Fruit fly (Drosophila melanogaster): ENCODE data around the gene CG13458.

The CG13458 gene

DNA sequence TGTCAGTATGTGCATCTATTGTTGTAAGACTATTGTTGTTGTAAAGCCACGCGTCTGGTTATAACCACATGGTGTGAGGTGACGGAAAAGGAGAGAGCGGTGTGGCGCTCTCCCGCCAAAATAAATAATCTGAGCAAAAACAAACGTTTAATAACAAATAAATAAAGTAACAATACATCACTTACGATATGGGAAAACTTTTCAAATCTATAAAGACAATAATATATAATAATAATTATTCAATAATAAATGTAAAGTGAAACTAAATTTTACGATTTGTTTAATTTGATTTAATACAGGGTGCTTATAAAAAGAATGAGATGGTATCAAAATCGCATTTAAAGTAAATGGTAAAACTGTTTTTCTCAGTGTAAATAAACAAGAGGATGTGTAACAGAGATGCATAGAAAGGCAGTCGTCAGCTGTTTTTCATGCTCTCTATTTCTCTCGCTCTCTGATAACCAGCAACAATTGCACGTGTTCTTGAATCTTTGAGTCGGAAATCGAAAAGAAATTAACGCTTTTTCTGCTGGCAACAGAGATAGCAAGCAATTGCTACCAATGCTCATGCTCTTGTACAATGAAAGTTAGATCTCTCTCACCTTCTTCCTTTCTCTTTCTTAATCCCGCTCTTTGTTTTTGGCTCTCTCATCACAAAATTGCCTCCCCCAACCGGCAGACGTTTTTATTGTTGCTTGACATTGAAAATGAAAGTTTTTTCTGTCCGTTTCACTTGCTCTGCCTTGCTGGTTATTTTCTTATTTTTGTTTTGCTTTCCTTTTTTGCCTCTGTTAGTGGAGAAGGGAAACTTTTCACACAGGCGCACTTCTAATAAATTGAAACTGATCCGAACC lies 14.5 kb upstream of the CG13458 start (continued):
- TF ChIP-seq nau (GFP tag; optimal IDR thresholded peaks at IDR 0.05), result peak; percentile 80
- peak; percentile 85 for TF ChIP-seq D19A (tag; optimal IDR thresholded peaks at IDR 0.05)
- TF ChIP-seq gsb-n (tag; optimal IDR thresholded peaks at IDR 0.05), result peak; percentile 96
- peak; percentile 43; the same call in 1 of the 2 replicates for TF ChIP-seq cas (GFP tag; IDR thresholded peaks at IDR 0.05)
- TF ChIP-seq gfzf (GFP tag; optimal IDR thresholded peaks at IDR 0.05), result no peak
- TF ChIP-seq lbe (GFP tag; optimal IDR thresholded peaks at IDR 0.05), result peak; percentile 72
- TF ChIP-seq Hmr (GFP tag; optimal IDR thresholded peaks at IDR 0.05), result peak; percentile 86
- TF ChIP-seq CG1603 (tag; optimal IDR thresholded peaks at IDR 0.05), result peak; percentile 64
- TF ChIP-seq gem (tag; optimal IDR thresholded peaks at IDR 0.05), result peak; percentile 97
- no peak; the same call in 1 of the 2 replicates for TF ChIP-seq hbn (GFP tag; IDR thresholded peaks at IDR 0.05; ENCODE audit: partially characterized antibody)
- no peak for TF ChIP-seq Bteb2 (GFP tag; optimal IDR thresholded peaks at IDR 0.05)
- TF ChIP-seq Oli (tag; optimal IDR thresholded peaks at IDR 0.05), result peak; percentile 80
- peak; percentile 87 for TF ChIP-seq CG4820 (GFP tag; optimal IDR thresholded peaks at IDR 0.05)
- TF ChIP-seq scrt (GFP tag; optimal IDR thresholded peaks at IDR 0.05), result peak; percentile 84
- peak; percentile 85 for TF ChIP-seq CG15601 (tag; optimal IDR thresholded peaks at IDR 0.05)
- TF ChIP-seq CG14710 (tag; optimal IDR thresholded peaks at IDR 0.05), result peak; percentile 97
- TF ChIP-seq Trl (optimal IDR thresholded peaks at IDR 0.05), result peak; percentile 86 to 91
- TF ChIP-seq Trl (GFP tag; optimal IDR thresholded peaks at IDR 0.05), result peak; percentile 69
- TF ChIP-seq CG6813 (GFP tag; optimal IDR thresholded peaks at IDR 0.05), result peak; percentile 94
- peak; percentile 76 for TF ChIP-seq CG2116 (GFP tag; optimal IDR thresholded peaks at IDR 0.05)
- peak; percentile 83 for TF ChIP-seq CG4360 (GFP tag; IDR thresholded peaks at IDR 0.05)
- no peak for TF ChIP-seq so (GFP tag; IDR thresholded peaks at IDR 0.05)
- TF ChIP-seq Awh (GFP tag; IDR thresholded peaks at IDR 0.05), result peak; percentile 92
- TF ChIP-seq Nf-YC (tag; optimal IDR thresholded peaks at IDR 0.05), result peak; percentile 80
- TF ChIP-seq sim (GFP tag; IDR thresholded peaks at IDR 0.05), result peak; percentile 89
- TF ChIP-seq CG2199 (GFP tag; IDR thresholded peaks at IDR 0.05), result 0 out of 3 replicates have a peak, but pooled peaks have one; percentile 35
- no peak for TF ChIP-seq ato (GFP tag; IDR thresholded peaks at IDR 0.05; ENCODE audit: partially characterized antibody)
- TF ChIP-seq cwo (GFP tag; optimal IDR thresholded peaks at IDR 0.05), result peak; percentile 92
- TF ChIP-seq jumu (GFP tag; optimal IDR thresholded peaks at IDR 0.05), result peak; percentile 3
- no peak for TF ChIP-seq CG13624 (GFP tag; optimal IDR thresholded peaks at IDR 0.05)
- TF ChIP-seq fu2 (GFP tag; optimal IDR thresholded peaks at IDR 0.05), result no peak
- TF ChIP-seq CG3726 (GFP tag; IDR thresholded peaks at IDR 0.05), result peak; percentile 71; the same call in 1 of the 3 replicates
- TF ChIP-seq Sry-β (GFP tag; optimal IDR thresholded peaks at IDR 0.05), result peak; percentile 41
- peak; percentile 77 for TF ChIP-seq Hand (GFP tag; optimal IDR thresholded peaks at IDR 0.05)
- TF ChIP-seq CG3281 (GFP tag; optimal IDR thresholded peaks at IDR 0.05), result peak; percentile 92
- TF ChIP-seq org-1 (GFP tag; optimal IDR thresholded peaks at IDR 0.05), result peak; percentile 83
- no peak for TF ChIP-seq MESR4 (GFP tag; optimal IDR thresholded peaks at IDR 0.05)
- TF ChIP-seq aop (GFP tag; IDR thresholded peaks at IDR 0.05), result no peak
- TF ChIP-seq sug (tag; optimal IDR thresholded peaks at IDR 0.05), result peak; percentile 48
- TF ChIP-seq Side (GFP tag; optimal IDR thresholded peaks at IDR 0.05), result no peak
- TF ChIP-seq CG11456 (GFP tag; IDR thresholded peaks at IDR 0.05), result peak; percentile 65
- TF ChIP-seq prd (optimal IDR thresholded peaks at IDR 0.05), result no peak
- peak; percentile 80 for TF ChIP-seq prd (GFP tag; IDR thresholded peaks at IDR 0.05)
- TF ChIP-seq CG9817 (tag; optimal IDR thresholded peaks at IDR 0.05), result peak; percentile 72
- TF ChIP-seq CG12942 (GFP tag; optimal IDR thresholded peaks at IDR 0.05), result peak; percentile 61
- peak; percentile 86 for TF ChIP-seq BtbVII (GFP tag; optimal IDR thresholded peaks at IDR 0.05)
- peak; percentile 58 for TF ChIP-seq CG10431 (GFP tag; optimal IDR thresholded peaks at IDR 0.05)
- no peak for TF ChIP-seq Mad (GFP tag; optimal IDR thresholded peaks at IDR 0.05)
- peak; percentile 90 for TF ChIP-seq zfh1 (GFP tag; IDR thresholded peaks at IDR 0.05)

Data from whole organism, embryonic.